Fruit fly (Drosophila melanogaster): ENCODE data around the gene CG14969.
A peak's percentile ranks its signal among the peaks of the same experiment; 100 is the strongest.

Gene CG14969

DNA sequence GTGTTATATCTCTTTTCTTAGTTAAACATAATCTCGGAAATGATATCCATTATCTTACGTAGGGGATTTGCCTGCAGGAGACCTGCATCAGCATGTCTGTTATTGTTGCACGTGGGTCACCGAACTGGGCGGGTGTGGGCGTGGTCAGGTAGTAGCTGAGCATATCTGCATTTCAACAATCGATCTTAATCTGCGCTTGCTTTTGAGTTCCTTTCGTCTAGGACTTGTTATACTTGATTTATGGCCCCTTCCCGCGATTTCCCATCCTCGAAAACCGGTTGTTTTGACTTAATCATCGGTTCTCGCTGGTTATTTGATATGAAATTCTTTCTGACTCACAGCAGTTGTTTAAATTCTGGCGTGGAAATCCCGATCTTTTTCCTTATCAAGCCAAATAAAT, 30.0 kb downstream of the CG14969 start:
- TF ChIP-seq CG17801 (GFP tag; optimal IDR thresholded peaks at IDR 0.05; ENCODE audit: partially characterized antibody): no peak

DNA sequence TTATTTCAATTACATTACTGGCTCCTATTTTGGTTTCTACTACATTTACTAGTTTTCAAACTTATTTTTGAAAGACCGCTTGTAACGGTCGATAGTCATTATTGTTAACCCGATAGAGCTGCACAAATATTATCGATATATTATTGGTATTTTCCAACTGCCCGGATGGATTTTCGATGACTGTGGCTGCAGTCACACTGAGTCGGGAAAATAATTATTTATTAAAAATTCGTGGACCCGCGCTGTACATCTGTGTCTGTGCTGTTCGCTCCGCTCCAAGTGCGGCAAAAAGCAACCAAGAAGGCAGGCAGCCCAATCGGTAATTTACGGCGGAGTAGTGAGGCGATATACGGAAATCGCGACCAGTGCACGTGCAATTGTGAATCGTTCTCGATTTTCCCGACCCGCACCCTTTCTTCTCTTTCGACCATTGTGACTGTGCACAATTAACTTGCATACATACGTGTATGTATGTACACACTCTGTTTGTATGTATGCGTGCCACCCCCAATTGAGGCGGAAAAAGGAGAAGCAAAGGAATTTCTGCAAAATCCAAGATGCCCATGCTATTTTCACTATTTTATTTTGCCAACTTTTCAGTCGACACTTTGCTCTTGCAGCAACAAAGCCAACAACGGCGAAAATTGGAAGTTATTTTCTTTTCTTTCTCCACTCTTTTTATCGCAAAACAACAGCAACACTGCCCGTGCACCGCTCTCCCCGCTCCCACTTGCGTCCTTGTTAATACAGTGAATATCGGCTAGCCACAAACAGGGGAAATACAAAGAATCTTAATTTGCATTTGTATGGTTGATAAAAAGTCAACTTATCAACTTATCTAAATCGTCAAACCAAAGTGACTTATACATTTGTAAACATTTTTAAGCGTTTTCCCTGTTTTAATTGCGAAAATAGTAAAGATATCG, 31.0 kb downstream of the CG14969 start, which contains the start of gene ZnT63C:
ZnT63C (plus strand) TSS at position 175 of the 926 bp plus-strand sequence.
- peak; percentile 18 for TF ChIP-seq CG17801 (GFP tag; optimal IDR thresholded peaks at IDR 0.05; ENCODE audit: partially characterized antibody)

DNA sequence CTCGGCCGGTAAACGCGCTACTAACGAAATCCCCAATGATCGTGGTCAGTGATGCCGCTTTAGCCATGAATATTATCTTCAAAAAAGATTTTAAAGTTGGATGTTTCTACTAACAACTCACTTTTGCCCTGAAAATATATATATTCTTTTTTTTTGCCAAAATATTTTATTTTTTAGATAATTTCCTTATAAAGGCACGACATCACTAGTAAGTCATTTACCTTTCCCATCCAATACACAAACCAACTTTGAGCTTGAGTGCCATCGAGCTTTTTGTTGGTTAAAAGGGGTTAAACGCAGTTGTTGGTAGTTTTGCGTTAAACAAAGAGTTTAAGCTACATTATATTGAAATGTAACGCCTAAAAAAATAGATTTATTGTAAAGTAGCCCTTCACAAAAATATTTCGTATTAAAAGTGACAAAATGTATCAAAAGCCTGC, 31.7 kb downstream of the CG14969 start, which contains the start of gene CG14968:
CG14968 (minus strand) TSS at position 26 of the 440 bp plus-strand sequence.
- peak; percentile 72 for TF ChIP-seq CG17801 (GFP tag; optimal IDR thresholded peaks at IDR 0.05; ENCODE audit: partially characterized antibody)

- peak; percentile 9 for TF ChIP-seq CG17801 (GFP tag; optimal IDR thresholded peaks at IDR 0.05; ENCODE audit: partially characterized antibody)
Observed at dm6 chr3L:3301171-3301738, 33.5 kb downstream of the CG14969 start.

DNA sequence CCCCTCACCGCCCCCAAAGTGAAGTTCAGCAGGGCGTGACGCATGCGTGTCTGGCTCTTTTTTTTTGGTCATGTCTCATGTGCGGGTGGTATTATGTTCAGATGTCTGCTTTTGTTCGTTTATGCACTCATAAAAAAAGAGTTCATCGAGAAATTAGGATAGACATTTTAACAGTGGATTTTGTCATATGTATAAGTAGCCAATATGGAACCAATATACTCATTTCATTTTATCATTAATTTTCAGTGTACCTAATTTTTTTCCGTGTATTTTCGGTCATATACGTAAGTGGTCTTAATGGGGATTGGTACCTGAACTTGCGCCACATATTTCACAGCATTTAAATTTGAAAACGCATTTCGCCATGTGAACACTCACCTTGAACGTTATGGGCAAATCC, 34.4 kb downstream of the CG14969 start:
- no peak for TF ChIP-seq CG17801 (GFP tag; optimal IDR thresholded peaks at IDR 0.05; ENCODE audit: partially characterized antibody)

DNA sequence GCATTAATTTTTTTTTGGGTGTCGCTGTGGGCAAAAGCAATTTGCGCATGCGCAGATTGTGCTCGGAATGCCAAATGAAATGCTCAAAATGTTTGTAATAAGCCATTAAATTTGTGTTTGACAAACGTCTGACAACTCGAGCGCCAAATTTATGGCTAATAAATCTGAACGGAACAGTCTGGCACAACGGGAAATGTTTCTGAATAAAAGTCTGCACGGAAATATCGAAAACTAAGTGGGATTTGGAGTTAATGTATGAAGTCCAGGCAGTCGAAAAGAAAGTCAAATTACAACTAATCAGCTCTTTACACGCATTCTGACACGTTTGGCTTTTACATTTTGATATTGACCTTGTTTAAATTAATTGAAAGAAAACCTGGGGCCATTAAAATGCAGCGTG, 43.6 kb downstream of the CG14969 start, which contains the start of gene CG12009:
CG12009 (plus strand) TSS at position 301 of the 400 bp plus-strand sequence.
- no peak for TF ChIP-seq CG17801 (GFP tag; optimal IDR thresholded peaks at IDR 0.05; ENCODE audit: partially characterized antibody)

dm6 chr3L:3288414-3288813, 46.4 kb downstream of the CG14969 start:
- no peak for TF ChIP-seq CG17801 (GFP tag; optimal IDR thresholded peaks at IDR 0.05; ENCODE audit: partially characterized antibody)

DNA sequence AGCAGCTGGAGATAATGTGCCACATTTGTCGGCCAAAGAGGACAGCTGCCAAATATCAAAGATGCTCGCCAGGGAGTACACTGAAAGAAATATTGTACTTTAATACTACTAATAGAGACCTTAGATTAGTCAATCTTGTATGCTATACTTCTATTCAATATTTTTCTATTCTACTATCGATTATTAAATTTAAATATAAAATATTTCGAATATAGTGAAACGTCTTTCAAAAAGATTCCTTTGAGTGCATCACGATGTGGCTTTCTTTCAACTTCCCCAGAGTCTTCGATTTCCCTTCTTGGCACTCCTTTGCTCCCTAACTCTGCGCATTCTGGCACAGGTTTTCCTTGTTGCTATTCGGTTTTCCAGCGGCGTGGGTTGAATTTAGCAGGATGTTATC, 49.9 kb downstream of the CG14969 start:
- TF ChIP-seq CG17801 (GFP tag; optimal IDR thresholded peaks at IDR 0.05; ENCODE audit: partially characterized antibody): no peak

- TF ChIP-seq CG17801 (GFP tag; optimal IDR thresholded peaks at IDR 0.05; ENCODE audit: partially characterized antibody): no peak
Observed at dm6 chr3L:3283264-3283663, 51.5 kb downstream of the CG14969 start.

Data from ovary, adult (tissue).